Fruit fly (Drosophila melanogaster) whole organism, embryonic: ENCODE results near the gene Tet.

Source experiments
- Adf1 ChIP-seq: fragments of 200-800 bp; sonication (Bioruptor generic); IDR thresholded peaks from 2 replicates; pipeline ENCODE4 v1.3.6; 2022; ENCODE audit warnings: missing biosample characterization, missing genetic modification characterization
- CG13287 ChIP-seq: fragments of 200-800 bp; sonication (Bioruptor generic); IDR thresholded peaks from 2 replicates; pipeline ENCODE4 v1.3.6; 2022; ENCODE audit warnings: missing biosample characterization, missing genetic modification characterization; ENCODE audit not compliant: partially characterized antibody
- CG14710 ChIP-seq: fragments of 200-800 bp; sonication (Bioruptor generic); optimal IDR thresholded peaks from 3 replicates; lab custom pipeline; 2019; ENCODE audit warnings: missing biosample characterization, mild to moderate bottlenecking, missing genetic modification characterization, moderate library complexity
- CG1529 ChIP-seq: fragments of 200-800 bp; sonication (Bioruptor generic); optimal IDR thresholded peaks from 3 replicates; lab custom pipeline; 2018; ENCODE audit warnings: missing biosample characterization, missing genetic modification characterization
- CG17385 ChIP-seq: fragments of 200-800 bp; sonication (Bioruptor generic); optimal IDR thresholded peaks from 3 replicates; lab custom pipeline; 2018; ENCODE audit warnings: missing biosample characterization, mild to moderate bottlenecking, missing genetic modification characterization
- CG1792 ChIP-seq: fragments of 200-800 bp; sonication (Bioruptor generic); optimal IDR thresholded peaks from 2 replicates; lab custom pipeline; 2016; ENCODE audit warnings: missing biosample characterization, missing genetic modification characterization
- CG3407 ChIP-seq: fragments of 200-800 bp; sonication (Bioruptor generic); optimal IDR thresholded peaks from 2 replicates; lab custom pipeline; 2018; ENCODE audit warnings: missing biosample characterization, mild to moderate bottlenecking, missing genetic modification characterization
- CG5180 ChIP-seq: fragments of 200-800 bp; sonication (Bioruptor generic); optimal IDR thresholded peaks from 3 replicates; lab custom pipeline; 2017; ENCODE audit warnings: missing biosample characterization, missing genetic modification characterization, mild to moderate bottlenecking, moderate library complexity, missing genetic modification reagents
- CG6254 ChIP-seq: fragments of 200-800 bp; sonication (Bioruptor generic); optimal IDR thresholded peaks from 3 replicates; lab custom pipeline; 2017; ENCODE audit warnings: mild to moderate bottlenecking, missing biosample characterization, missing genetic modification reagents, missing genetic modification characterization
- CG6272 ChIP-seq: fragments of 200-800 bp; sonication (Bioruptor generic); IDR thresholded peaks from 2 replicates; pipeline ENCODE4 v1.3.6; 2022; ENCODE audit warnings: missing biosample characterization, missing genetic modification characterization
- CG6854 ChIP-seq: fragments of 200-800 bp; sonication (Bioruptor generic); optimal IDR thresholded peaks from 3 replicates; lab custom pipeline; 2017; ENCODE audit warnings: missing biosample characterization, mild to moderate bottlenecking, missing genetic modification characterization
- CG7963 ChIP-seq: fragments of 200-800 bp; sonication (Bioruptor generic); IDR thresholded peaks from 3 replicates; pipeline ENCODE4 v1.3.6; 2022; ENCODE audit warnings: missing biosample characterization, missing genetic modification characterization; ENCODE audit not compliant: partially characterized antibody
- CG8765 ChIP-seq: fragments of 200-800 bp; sonication (Bioruptor generic); IDR thresholded peaks from 2 replicates; pipeline ENCODE4 v1.3.6; 2022; ENCODE audit warnings: missing biosample characterization, missing genetic modification characterization
- CG8924 ChIP-seq: fragments of 200-800 bp; optimal IDR thresholded peaks from 3 replicates; lab custom pipeline; 2019; ENCODE audit warnings: missing biosample characterization, mild to moderate bottlenecking, missing genetic modification characterization, moderate library complexity
- CG9609 ChIP-seq: fragments of 200-800 bp; sonication (Bioruptor generic); optimal IDR thresholded peaks from 3 replicates; lab custom pipeline; 2016; ENCODE audit warnings: missing biosample characterization, missing genetic modification characterization
- CG9727 ChIP-seq: fragments of 200-800 bp; sonication (Bioruptor generic); optimal IDR thresholded peaks from 3 replicates; lab custom pipeline; 2017; ENCODE audit warnings: missing biosample characterization, mild to moderate bottlenecking, missing genetic modification characterization
- CHES-1-like ChIP-seq: fragments of 200-800 bp; sonication (Bioruptor generic); optimal IDR thresholded peaks from 2 replicates; lab custom pipeline; 2016; ENCODE audit warnings: missing biosample characterization, missing genetic modification characterization
- Camta ChIP-seq: fragments of 200-800 bp; sonication (Bioruptor generic); optimal IDR thresholded peaks from 2 replicates; lab custom pipeline; 2016; ENCODE audit warnings: missing biosample characterization, missing genetic modification characterization
- Fer2 ChIP-seq: fragments of 200-800 bp; sonication (Bioruptor generic); optimal IDR thresholded peaks from 2 replicates; lab custom pipeline; 2018; ENCODE audit warnings: missing biosample characterization, mild to moderate bottlenecking, missing genetic modification characterization, moderate library complexity
- HLHmδ ChIP-seq: fragments of 200-800 bp; sonication (Bioruptor generic); optimal IDR thresholded peaks from 2 replicates; lab custom pipeline; 2018; ENCODE audit warnings: missing biosample characterization, mild to moderate bottlenecking, missing genetic modification characterization, moderate library complexity
- Hsf ChIP-seq: fragments of 200-800 bp; sonication (Bioruptor generic); optimal IDR thresholded peaks from 3 replicates; lab custom pipeline; 2016; ENCODE audit warnings: missing biosample characterization, missing genetic modification characterization
- Jarid2 ChIP-seq: fragments of 200-800 bp; sonication (Bioruptor generic); optimal IDR thresholded peaks from 3 replicates; lab custom pipeline; 2017; ENCODE audit warnings: mild to moderate bottlenecking, missing biosample characterization, missing genetic modification reagents, missing genetic modification characterization
- MESR4 ChIP-seq: fragments of 200-800 bp; sonication (Bioruptor generic); optimal IDR thresholded peaks from 2 replicates; lab custom pipeline; 2018; ENCODE audit warnings: missing biosample characterization, mild to moderate bottlenecking, missing genetic modification characterization, moderate library complexity
- Neu2 ChIP-seq: fragments of 200-800 bp; sonication (Bioruptor generic); optimal IDR thresholded peaks from 3 replicates; lab custom pipeline; 2016; ENCODE audit warnings: missing biosample characterization, missing genetic modification characterization, borderline replicate concordance
- NfI ChIP-seq: fragments of 200-800 bp; sonication (Bioruptor generic); optimal IDR thresholded peaks from 3 replicates; lab custom pipeline; 2018; ENCODE audit warnings: missing biosample characterization, mild to moderate bottlenecking, missing genetic modification characterization, moderate library complexity
- Stat92E ChIP-seq, 3 experiments: fragments of >200 bp in 2 of 3; fragments of 200-800 bp in 1 of 3; sonication (Bioruptor generic) in 1 of 3; optimal IDR thresholded peaks; 2 replicates each; lab custom pipeline; 2017 to 2019; ENCODE audit warnings: missing biosample characterization in 3 of 3, missing genetic modification characterization in 3 of 3, mild to moderate bottlenecking in 1 of 3, moderate library complexity in 1 of 3
- ato ChIP-seq: fragments of 200-800 bp; sonication (Bioruptor generic); IDR thresholded peaks from 2 replicates; pipeline ENCODE4 v1.3.6; 2022; ENCODE audit warnings: missing biosample characterization, missing genetic modification characterization; ENCODE audit not compliant: partially characterized antibody
- croc ChIP-seq: fragments of 200-800 bp; sonication (Bioruptor generic); conservative IDR thresholded peaks from 3 replicates; pipeline ENCODE4 v1.3.6; 2022; ENCODE audit warnings: missing biosample characterization, missing genetic modification characterization
- da ChIP-seq: fragments of 200-800 bp; sonication (Bioruptor generic); optimal IDR thresholded peaks from 2 replicates; lab custom pipeline; 2016; ENCODE audit warnings: missing biosample characterization, missing genetic modification characterization
- dmrt99B ChIP-seq: fragments of 200-800 bp; sonication (Bioruptor generic); optimal IDR thresholded peaks from 2 replicates; lab custom pipeline; 2018; ENCODE audit warnings: missing biosample characterization, mild to moderate bottlenecking, missing genetic modification characterization, moderate library complexity
- fd96Cb ChIP-seq: fragments of 200-800 bp; sonication (Bioruptor generic); optimal IDR thresholded peaks from 2 replicates; lab custom pipeline; 2018; ENCODE audit warnings: missing biosample characterization, mild to moderate bottlenecking, missing genetic modification characterization, moderate library complexity
- ftz-f1 ChIP-seq: fragments of 200-800 bp; sonication (Bioruptor generic); optimal IDR thresholded peaks from 2 replicates; lab custom pipeline; 2016; ENCODE audit warnings: missing biosample characterization, missing genetic modification characterization
- gfzf ChIP-seq: fragments of 200-800 bp; sonication (Bioruptor generic); optimal IDR thresholded peaks from 2 replicates; lab custom pipeline; 2016; ENCODE audit warnings: missing biosample characterization, mild to moderate bottlenecking, missing genetic modification characterization, moderate library complexity
- ham ChIP-seq: fragments of 200-800 bp; sonication (Bioruptor generic); IDR thresholded peaks from 2 replicates; pipeline ENCODE4 v1.3.6; 2022; ENCODE audit warnings: missing biosample characterization, missing genetic modification characterization
- jumu ChIP-seq: fragments of 200-800 bp; sonication (Bioruptor generic); optimal IDR thresholded peaks from 3 replicates; lab custom pipeline; 2016; ENCODE audit warnings: missing biosample characterization, missing genetic modification characterization
- mam ChIP-seq: fragments of 200-800 bp; sonication (Bioruptor generic); optimal IDR thresholded peaks from 3 replicates; lab custom pipeline; 2016; ENCODE audit warnings: missing biosample characterization, missing genetic modification characterization
- mirr ChIP-seq: fragments of 200-800 bp; sonication (Bioruptor generic); optimal IDR thresholded peaks from 3 replicates; lab custom pipeline; 2018; ENCODE audit warnings: missing biosample characterization, mild to moderate bottlenecking, missing genetic modification characterization
- nerfin-2 ChIP-seq: fragments of 200-800 bp; sonication (Bioruptor generic); IDR thresholded peaks from 2 replicates; pipeline ENCODE4 v1.3.6; 2022; ENCODE audit warnings: missing biosample characterization, missing genetic modification characterization; ENCODE audit not compliant: partially characterized antibody
- nmo ChIP-seq: fragments of 200-800 bp; sonication (Bioruptor generic); optimal IDR thresholded peaks from 2 replicates; lab custom pipeline; 2018; ENCODE audit warnings: missing biosample characterization, mild to moderate bottlenecking, missing genetic modification characterization, moderate library complexity
- pros ChIP-seq: fragments of 200-800 bp; sonication (Bioruptor generic); optimal IDR thresholded peaks from 3 replicates; lab custom pipeline; 2019; ENCODE audit warnings: missing biosample characterization, mild to moderate bottlenecking, missing genetic modification characterization, moderate library complexity
- so ChIP-seq: fragments of 200-800 bp; sonication (Bioruptor generic); IDR thresholded peaks from 3 replicates; pipeline ENCODE4 v1.3.6; 2022; ENCODE audit warnings: missing biosample characterization, missing genetic modification characterization
- tll ChIP-seq, 2 experiments: fragments of 200-800 bp in 1 of 2; fragments of >200 bp in 1 of 2; sonication (Bioruptor generic) in 1 of 2; optimal IDR thresholded peaks; 2 replicates each; lab custom pipeline; 2017 to 2019; ENCODE audit warnings: missing biosample characterization in 2 of 2, missing genetic modification characterization in 2 of 2, mild to moderate bottlenecking in 1 of 2, moderate library complexity in 1 of 2
- twi ChIP-seq: fragments of 200-800 bp; optimal IDR thresholded peaks from 2 replicates; lab custom pipeline; 2019; ENCODE audit warnings: missing biosample characterization, mild to moderate bottlenecking, missing genetic modification characterization, moderate library complexity
- vvl ChIP-seq: fragments of 200-800 bp; sonication (Bioruptor generic); IDR thresholded peaks from 2 replicates; pipeline ENCODE4 v1.3.6; 2022; ENCODE audit warnings: missing biosample characterization, missing genetic modification characterization

The Tet gene

DNA sequence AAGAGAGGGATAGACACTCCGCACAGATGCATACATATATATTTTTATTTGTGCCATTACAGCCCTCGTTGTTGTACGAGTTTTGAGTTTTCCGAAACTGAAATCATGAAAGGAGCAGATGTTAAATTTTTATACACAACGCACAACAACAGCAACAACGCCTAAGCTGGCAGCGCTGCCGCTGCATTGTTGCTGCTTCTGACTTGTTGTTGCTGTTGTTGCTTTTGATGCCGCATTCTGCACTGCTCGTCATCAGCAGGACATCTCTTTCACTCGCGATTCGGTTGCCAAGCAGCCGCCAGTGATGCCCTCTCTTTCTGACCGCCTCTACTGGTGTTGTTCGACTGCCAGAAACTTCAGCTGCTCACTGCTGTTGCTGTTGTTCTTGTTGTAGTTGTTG, 2.6 kb upstream of the Tet start (continued):
- TF ChIP-seq MESR4: no peak
- TF ChIP-seq ftz-f1 (GFP tag; lab: Kevin White, UChicago): no peak
- TF ChIP-seq jumu (GFP tag; lab: Kevin White, UChicago): no peak
- no peak for TF ChIP-seq CG3407
- no peak for TF ChIP-seq CG1529
- TF ChIP-seq Adf1 (GFP tag; lab: Robert Waterston, UW): peak; percentile 6; the same call in 1 of the 2 replicates
- TF ChIP-seq da (GFP tag; lab: Kevin White, UChicago): peak; percentile 63
- no peak for TF ChIP-seq croc (GFP tag; lab: Robert Waterston, UW)
- TF ChIP-seq CG13287 (GFP tag; lab: Robert Waterston, UW): no peak
- TF ChIP-seq Camta (GFP tag; lab: Kevin White, UChicago): no peak
- TF ChIP-seq Neu2: no peak
- peak; percentile 79 for TF ChIP-seq CG5180 (GFP tag; lab: Kevin White, UChicago)
- no peak for TF ChIP-seq gfzf (GFP tag; lab: Kevin White, UChicago)
- no peak for TF ChIP-seq NfI
- TF ChIP-seq so (GFP tag; lab: Robert Waterston, UW): no peak
- no peak for TF ChIP-seq Fer2
- no peak for TF ChIP-seq ato (GFP tag; lab: Robert Waterston, UW)
- peak in 1 of 3 experiments; percentile 13 for TF ChIP-seq Stat92E (GFP tag; optimal IDR thresholded peaks at IDR 0.05; lab: Kevin White, UChicago)
- no peak for TF ChIP-seq mirr
- no peak for TF ChIP-seq CG1792 (GFP tag; lab: Kevin White, UChicago)
- no peak for TF ChIP-seq CG9609 (GFP tag; lab: Kevin White, UChicago)
- no peak for TF ChIP-seq fd96Cb (tag; lab: Kevin White, UChicago)
- TF ChIP-seq CG7963 (GFP tag; lab: Robert Waterston, UW): no peak
- no peak for TF ChIP-seq Jarid2 (GFP tag; lab: Kevin White, UChicago)
- TF ChIP-seq CG8765 (GFP tag; lab: Robert Waterston, UW): 0 out of 2 replicates have a peak, but pooled peaks have one; percentile 32
- TF ChIP-seq tll (GFP tag; optimal IDR thresholded peaks at IDR 0.05; lab: Kevin White, UChicago): peak in 1 of 2 experiments; percentile 77
- no peak for TF ChIP-seq nmo (GFP tag; lab: Kevin White, UChicago)
- TF ChIP-seq CG17385 (GFP tag; lab: Kevin White, UChicago): no peak
- TF ChIP-seq vvl (GFP tag; lab: Robert Waterston, UW): 0 out of 2 replicates have a peak, but pooled peaks have one; percentile 17
- TF ChIP-seq pros (GFP tag; lab: Kevin White, UChicago): peak; percentile 41
- peak; percentile 65 for TF ChIP-seq CG8924 (tag; lab: Kevin White, UChicago)
- TF ChIP-seq Hsf (GFP tag; lab: Kevin White, UChicago): no peak
- peak; percentile 94 for TF ChIP-seq twi
- no peak for TF ChIP-seq ham (GFP tag; lab: Robert Waterston, UW)
- peak; percentile 14 for TF ChIP-seq CG9727
- no peak for TF ChIP-seq CHES-1-like (GFP tag; lab: Kevin White, UChicago)
- TF ChIP-seq HLHmδ: no peak
- no peak for TF ChIP-seq CG6272 (GFP tag; lab: Robert Waterston, UW)
- TF ChIP-seq nerfin-2 (GFP tag; lab: Robert Waterston, UW): no peak
- TF ChIP-seq mam (GFP tag; lab: Kevin White, UChicago): no peak
- no peak for TF ChIP-seq dmrt99B (tag; lab: Kevin White, UChicago)
- TF ChIP-seq CG6254 (GFP tag; lab: Kevin White, UChicago): no peak
- peak; percentile 61 for TF ChIP-seq CG14710
- no peak for TF ChIP-seq CG6854
